Worm (Caenorhabditis elegans) whole organism, L4 larva: Measurements from ENCODE around the gene tbx-38.
"Not testable (repeated sequence)": the region's sequence is repeated elsewhere in the genome, so short reads cannot be mapped to it uniquely, and the experiment has no call there.

Experiments
- ZK546.5 ChIP-seq, 2 experiments: sonication (generic microtip); optimal IDR thresholded peaks; 2 replicates each; lab custom pipeline; 2017; ENCODE audit warnings: missing biosample characterization in 2 of 2, missing genetic modification characterization in 2 of 2
- arid-1 ChIP-seq: fragments of 200-800 bp; sonication (Bioruptor generic); conservative IDR thresholded peaks from 2 replicates; pipeline ENCODE4 v1.3.6; 2022; ENCODE audit warnings: missing genetic modification reagents, missing genetic modification characterization, missing compliant biosample characterization
- ceh-44 ChIP-seq: fragments of 200-800 bp; sonication (Bioruptor generic); IDR thresholded peaks from 2 replicates; pipeline ENCODE4 v1.3.6; 2022; ENCODE audit warnings: missing genetic modification reagents, missing genetic modification characterization, missing compliant biosample characterization
- ces-1 ChIP-seq: fragments of 150-350 bp; sonication (generic microtip); optimal IDR thresholded peaks from 4 replicates; lab custom pipeline; 2014; ENCODE audit warnings: missing biosample characterization, missing genetic modification reagents, missing genetic modification characterization
- nhr-77 ChIP-seq: fragments of 150-350 bp; optimal IDR thresholded peaks from 2 replicates; lab custom pipeline; 2014; ENCODE audit warnings: missing biosample characterization, missing genetic modification characterization
- snpc-4 ChIP-seq: fragments of 150-350 bp; optimal IDR thresholded peaks from 2 replicates; lab custom pipeline; 2014; ENCODE audit warnings: missing biosample characterization, missing genetic modification characterization
- unc-62 ChIP-seq, 3 experiments: fragments of 150-350 bp in 1 of 3; sonication (generic microtip); optimal IDR thresholded peaks in 2 of 3; peaks in 1 of 3; 1 replicate in 1 of 3; 2 replicates in 2 of 3; lab custom pipeline; 2014 to 2017; ENCODE audit warnings: missing biosample characterization in 3 of 3, missing genetic modification characterization in 3 of 3, missing genetic modification reagents in 3 of 3, missing genotype in 1 of 3
- zfp-2 ChIP-seq: sonication (generic microtip); optimal IDR thresholded peaks from 2 replicates; lab custom pipeline; 2016; ENCODE audit warnings: mild to moderate bottlenecking, missing genetic modification characterization, missing compliant biosample characterization
- zip-2 ChIP-seq: fragments of 150-350 bp; optimal IDR thresholded peaks from 2 replicates; lab custom pipeline; 2014; ENCODE audit warnings: missing biosample characterization, missing genetic modification characterization

DNA sequence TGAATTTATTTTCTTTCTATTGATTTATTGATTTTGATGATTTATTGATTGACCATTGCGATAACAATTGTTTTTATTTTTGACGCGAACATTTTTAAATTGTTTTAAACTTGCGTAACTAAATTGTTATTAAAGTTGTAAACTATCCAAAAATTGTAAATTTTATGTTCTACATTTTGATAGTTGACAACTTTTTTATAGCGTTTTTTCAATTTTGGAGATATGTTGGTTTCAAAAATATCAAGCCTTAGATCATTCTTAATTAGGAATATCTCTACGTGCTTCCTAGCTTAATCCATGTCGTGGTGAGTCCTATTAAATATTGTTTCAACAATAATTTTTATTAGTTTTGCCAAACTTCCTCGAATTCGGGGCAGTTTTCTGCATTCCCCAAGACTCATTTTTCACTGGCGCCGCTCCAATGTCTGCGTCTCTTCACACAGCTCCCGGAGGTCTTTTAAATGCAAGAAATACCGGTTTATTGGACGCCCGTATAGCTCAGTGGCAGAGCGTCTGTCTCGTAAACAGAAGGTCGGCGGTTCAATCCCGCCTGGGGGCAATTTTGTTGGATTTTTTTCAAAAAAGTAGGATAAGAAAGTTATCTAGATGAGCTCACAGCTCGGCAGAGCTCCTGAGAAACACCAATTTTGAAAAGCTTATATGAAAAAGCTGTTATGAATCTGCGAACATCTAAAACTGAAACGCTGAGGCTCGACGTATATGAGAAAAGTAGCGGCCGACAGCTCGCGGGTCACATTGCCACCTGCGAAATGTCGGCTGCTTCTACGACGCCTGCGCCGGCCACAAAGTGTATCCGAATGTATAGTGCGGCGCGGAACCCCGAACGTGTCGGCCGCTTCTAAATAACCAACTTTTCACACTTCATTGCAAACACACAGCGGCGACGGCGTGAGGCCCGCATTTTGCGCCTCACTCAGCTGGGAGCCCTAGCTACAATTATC, 6.7 kb upstream of the tbx-38 start, which contains the start of gene C24H11.2:
- peak; percentile 45 for TF ChIP-seq zfp-2
- not testable (repeated sequence) for TF ChIP-seq snpc-4 (tag; lab: Kevin White, UChicago); ces-1 (GFP tag; lab: Kevin White, UChicago); zip-2 (tag; lab: Kevin White, UChicago); ZK546.5 (tag; optimal IDR thresholded peaks at IDR 0.05; lab: Kevin White, UChicago); unc-62 (GFP tag; optimal IDR thresholded peaks at IDR 0.05 in 1 of 2; lab: Kevin White, UChicago); unc-62 (tag; optimal IDR thresholded peaks at IDR 0.05; lab: Kevin White, UChicago)
- TF ChIP-seq nhr-77 (tag; lab: Kevin White, UChicago), result peak; percentile 18
- TF ChIP-seq arid-1, result peak; percentile 74
- peak; percentile 65; the same call in 1 of the 2 replicates for TF ChIP-seq ceh-44 (GFP tag; lab: Robert Waterston, UW)
